Fruit fly (Drosophila melanogaster) whole organism, embryonic: Measurements from ENCODE around the gene Pat1.
A peak's percentile ranks its signal among the peaks of the same experiment; 100 is the strongest.

Experiments used
- Ada2b ChIP-seq: fragments of 200-800 bp; sonication (Bioruptor generic); IDR thresholded peaks from 2 replicates; pipeline ENCODE4 v1.3.6; 2022; ENCODE audit warnings: missing biosample characterization, missing genetic modification characterization
- Bdp1 ChIP-seq: fragments of 200-800 bp; sonication (Bioruptor generic); optimal IDR thresholded peaks from 3 replicates; lab custom pipeline; 2016; ENCODE audit warnings: missing biosample characterization, missing genetic modification characterization
- CG10209 ChIP-seq: fragments of 200-800 bp; sonication (Bioruptor generic); optimal IDR thresholded peaks from 3 replicates; lab custom pipeline; 2017; ENCODE audit warnings: missing biosample characterization, mild to moderate bottlenecking, missing genetic modification characterization, missing genetic modification reagents
- CG10321 ChIP-seq: fragments of 200-800 bp; sonication (Bioruptor generic); IDR thresholded peaks from 2 replicates; pipeline ENCODE4 v1.3.6; 2022; ENCODE audit warnings: missing biosample characterization, missing genetic modification characterization
- CG10959 ChIP-seq: fragments of 200-800 bp; sonication (Bioruptor generic); IDR thresholded peaks from 2 replicates; pipeline ENCODE4 v1.3.6; 2022; ENCODE audit warnings: missing biosample characterization, missing genetic modification characterization
- CG11456 ChIP-seq: fragments of 200-800 bp; sonication (Bioruptor generic); IDR thresholded peaks from 3 replicates; pipeline ENCODE4 v1.3.6; 2022; ENCODE audit warnings: missing biosample characterization, missing genetic modification characterization
- CG12236 ChIP-seq: fragments of 200-800 bp; sonication (Bioruptor generic); optimal IDR thresholded peaks from 2 replicates; lab custom pipeline; 2016; ENCODE audit warnings: missing biosample characterization, missing genetic modification characterization
- CG17829 ChIP-seq: fragments of 200-800 bp; optimal IDR thresholded peaks from 2 replicates; lab custom pipeline; 2019; ENCODE audit warnings: missing biosample characterization, mild to moderate bottlenecking, missing genetic modification characterization, moderate library complexity
- CG2129 ChIP-seq: fragments of 200-800 bp; sonication (Bioruptor generic); IDR thresholded peaks from 2 replicates; pipeline ENCODE4 v1.3.6; 2022; ENCODE audit warnings: missing biosample characterization, missing genetic modification characterization; ENCODE audit not compliant: partially characterized antibody
- CG31224 ChIP-seq: fragments of 200-800 bp; sonication (Bioruptor generic); IDR thresholded peaks from 2 replicates; pipeline ENCODE4 v1.3.6; 2022; ENCODE audit warnings: missing biosample characterization, missing genetic modification characterization
- CG32767 ChIP-seq: fragments of 200-800 bp; sonication (Bioruptor generic); IDR thresholded peaks from 2 replicates; pipeline ENCODE4 v1.3.6; 2022; ENCODE audit warnings: missing biosample characterization, missing genetic modification characterization
- CG3995 ChIP-seq: fragments of 200-800 bp; sonication (Bioruptor generic); optimal IDR thresholded peaks from 3 replicates; lab custom pipeline; 2016; ENCODE audit warnings: missing biosample characterization, missing genetic modification characterization
- CG6272 ChIP-seq: fragments of 200-800 bp; sonication (Bioruptor generic); IDR thresholded peaks from 2 replicates; pipeline ENCODE4 v1.3.6; 2022; ENCODE audit warnings: missing biosample characterization, missing genetic modification characterization
- CG6813 ChIP-seq: fragments of 200-800 bp; sonication (Bioruptor generic); optimal IDR thresholded peaks from 2 replicates; lab custom pipeline; 2017; ENCODE audit warnings: missing biosample characterization, missing genetic modification characterization, mild to moderate bottlenecking, moderate library complexity, missing genetic modification reagents
- CG7556 ChIP-seq: fragments of 200-800 bp; sonication (Bioruptor generic); optimal IDR thresholded peaks from 2 replicates; lab custom pipeline; 2017; ENCODE audit warnings: missing biosample characterization, mild to moderate bottlenecking, missing genetic modification characterization
- CG8944 ChIP-seq: fragments of 200-800 bp; sonication (Bioruptor generic); optimal IDR thresholded peaks from 3 replicates; lab custom pipeline; 2016; ENCODE audit warnings: missing biosample characterization, missing genetic modification characterization
- Camta ChIP-seq: fragments of 200-800 bp; sonication (Bioruptor generic); optimal IDR thresholded peaks from 2 replicates; lab custom pipeline; 2016; ENCODE audit warnings: missing biosample characterization, missing genetic modification characterization
- D ChIP-seq, 2 experiments: fragments of 200-800 bp in 1 of 2; fragments of >200 bp in 1 of 2; sonication (Bioruptor generic) in 1 of 2; optimal IDR thresholded peaks; 2 replicates in 1 of 2; 3 replicates in 1 of 2; lab custom pipeline; 2017; ENCODE audit warnings: mild to moderate bottlenecking in 1 of 2, missing biosample characterization in 1 of 2, missing genetic modification characterization in 1 of 2, missing genetic modification reagents in 1 of 2
- Drgx ChIP-seq: fragments of 200-800 bp; sonication (Bioruptor generic); IDR thresholded peaks from 2 replicates; pipeline ENCODE4 v1.3.6; 2022; ENCODE audit warnings: missing biosample characterization, missing genetic modification characterization
- HHEX ChIP-seq: fragments of 200-800 bp; sonication (Bioruptor generic); optimal IDR thresholded peaks from 3 replicates; lab custom pipeline; 2017; ENCODE audit warnings: missing biosample characterization, mild to moderate bottlenecking, missing genetic modification characterization, missing genetic modification reagents
- Hr51 ChIP-seq, 2 experiments: fragments of 200-800 bp; sonication (Bioruptor generic); optimal IDR thresholded peaks; 2 replicates in 1 of 2; 3 replicates in 1 of 2; lab custom pipeline; 2016 to 2018; ENCODE audit warnings: missing biosample characterization in 2 of 2, missing genetic modification characterization in 2 of 2, mild to moderate bottlenecking in 1 of 2, moderate library complexity in 1 of 2
- Mes4 ChIP-seq: fragments of 200-800 bp; sonication (Bioruptor generic); optimal IDR thresholded peaks from 2 replicates; lab custom pipeline; 2016; ENCODE audit warnings: missing biosample characterization, missing genetic modification characterization
- Rx ChIP-seq: fragments of 200-800 bp; sonication (Bioruptor generic); IDR thresholded peaks from 2 replicates; pipeline ENCODE4 v1.3.6; 2022; ENCODE audit warnings: missing biosample characterization, missing genetic modification characterization
- Six4 ChIP-seq: fragments of 200-800 bp; sonication (Bioruptor generic); optimal IDR thresholded peaks from 2 replicates; lab custom pipeline; 2016; ENCODE audit warnings: missing biosample characterization, missing genetic modification characterization
- ase ChIP-seq: fragments of 200-800 bp; sonication (Bioruptor generic); IDR thresholded peaks from 3 replicates; pipeline ENCODE4 v1.3.6; 2022; ENCODE audit warnings: missing biosample characterization, missing genetic modification characterization
- ash1 ChIP-seq: fragments of 200-800 bp; sonication (Bioruptor generic); optimal IDR thresholded peaks from 2 replicates; lab custom pipeline; 2018; ENCODE audit warnings: missing biosample characterization, mild to moderate bottlenecking, missing genetic modification characterization
- bcd ChIP-seq: fragments of 200-800 bp; sonication (Bioruptor generic); optimal IDR thresholded peaks from 2 replicates; lab custom pipeline; 2017; ENCODE audit warnings: missing biosample characterization, mild to moderate bottlenecking, missing genetic modification characterization
- cad ChIP-seq: fragments of >200 bp; optimal IDR thresholded peaks from 2 replicates; lab custom pipeline; 2017; ENCODE audit warnings: missing biosample characterization, missing genetic modification characterization
- cato ChIP-seq: fragments of 200-800 bp; sonication (Bioruptor generic); optimal IDR thresholded peaks from 2 replicates; lab custom pipeline; 2016; ENCODE audit warnings: missing biosample characterization, missing genetic modification characterization, borderline replicate concordance
- chn ChIP-seq: fragments of 200-800 bp; sonication (Bioruptor generic); optimal IDR thresholded peaks from 2 replicates; lab custom pipeline; 2016; ENCODE audit warnings: missing biosample characterization, missing genetic modification characterization
- crp ChIP-seq, 2 experiments: fragments of 200-800 bp; sonication (Bioruptor generic); optimal IDR thresholded peaks; 2 replicates in 1 of 2; 3 replicates in 1 of 2; lab custom pipeline; 2017; ENCODE audit warnings: missing biosample characterization in 2 of 2, missing genetic modification characterization in 2 of 2, mild to moderate bottlenecking in 1 of 2, moderate library complexity in 1 of 2
- cwo ChIP-seq: fragments of 200-800 bp; sonication (Bioruptor generic); optimal IDR thresholded peaks from 3 replicates; lab custom pipeline; 2017; ENCODE audit warnings: missing biosample characterization, missing genetic modification characterization, mild to moderate bottlenecking, moderate library complexity, missing genetic modification reagents
- dysf ChIP-seq: fragments of 200-800 bp; sonication (Bioruptor generic); IDR thresholded peaks from 3 replicates; pipeline ENCODE4 v1.3.6; 2022; ENCODE audit warnings: missing biosample characterization, missing genetic modification characterization
- esg ChIP-seq: fragments of 200-800 bp; sonication (Bioruptor generic); conservative IDR thresholded peaks from 2 replicates; pipeline ENCODE4 v1.3.6; 2022; ENCODE audit warnings: missing biosample characterization, missing genetic modification characterization
- gem ChIP-seq: fragments of 200-800 bp; sonication (Bioruptor generic); optimal IDR thresholded peaks from 2 replicates; lab custom pipeline; 2019; ENCODE audit warnings: missing biosample characterization, mild to moderate bottlenecking, missing genetic modification characterization, moderate library complexity
- lov ChIP-seq, 2 experiments: fragments of 200-800 bp in 1 of 2; fragments of >200 bp in 1 of 2; sonication (Bioruptor generic) in 1 of 2; IDR thresholded peaks in 1 of 2; optimal IDR thresholded peaks in 1 of 2; 2 replicates in 1 of 2; 3 replicates in 1 of 2; pipeline versions ENCODE4 v1.3.6 to Lab custom; 2017 to 2022; ENCODE audit warnings: missing biosample characterization in 1 of 2, missing genetic modification characterization in 1 of 2
- nerfin-2 ChIP-seq: fragments of 200-800 bp; sonication (Bioruptor generic); IDR thresholded peaks from 2 replicates; pipeline ENCODE4 v1.3.6; 2022; ENCODE audit warnings: missing biosample characterization, missing genetic modification characterization; ENCODE audit not compliant: partially characterized antibody
- nom ChIP-seq: fragments of 200-800 bp; sonication (Bioruptor generic); optimal IDR thresholded peaks from 2 replicates; lab custom pipeline; 2017; ENCODE audit warnings: missing biosample characterization, missing genetic modification characterization, mild to moderate bottlenecking, moderate library complexity, missing genetic modification reagents
- org-1 ChIP-seq: fragments of 200-800 bp; sonication (Bioruptor generic); optimal IDR thresholded peaks from 2 replicates; lab custom pipeline; 2017; ENCODE audit warnings: missing biosample characterization, missing genetic modification characterization
- otp ChIP-seq: fragments of 200-800 bp; sonication (Bioruptor generic); IDR thresholded peaks from 3 replicates; pipeline ENCODE4, ENCODE4 v1.3.6; 2022; ENCODE audit warnings: missing biosample characterization, missing genetic modification characterization
- pb ChIP-seq: fragments of 200-800 bp; sonication (Bioruptor generic); optimal IDR thresholded peaks from 3 replicates; lab custom pipeline; 2016; ENCODE audit warnings: missing biosample characterization, missing genetic modification characterization
- psq ChIP-seq: fragments of 200-800 bp; sonication (Bioruptor generic); optimal IDR thresholded peaks from 2 replicates; lab custom pipeline; 2017; ENCODE audit warnings: missing biosample characterization, missing genetic modification characterization
- seq ChIP-seq: fragments of 200-800 bp; sonication (Bioruptor generic); IDR thresholded peaks from 2 replicates; pipeline ENCODE4 v1.3.6; 2022; ENCODE audit warnings: missing biosample characterization, missing genetic modification characterization
- sim ChIP-seq: fragments of 200-800 bp; sonication (Bioruptor generic); IDR thresholded peaks from 2 replicates; pipeline ENCODE4 v1.3.6; 2022; ENCODE audit warnings: missing biosample characterization, missing genetic modification characterization
- tgo ChIP-seq: fragments of 200-800 bp; sonication (Bioruptor generic); IDR thresholded peaks from 3 replicates; pipeline ENCODE4 v1.3.6; 2022; ENCODE audit warnings: missing biosample characterization, missing genetic modification characterization
- ttk ChIP-seq: fragments of 200-800 bp; sonication (Bioruptor generic); IDR thresholded peaks from 2 replicates; pipeline ENCODE4 v2.1.2; 2022; ENCODE audit warnings: missing biosample characterization, missing genetic modification characterization
- unc-4 ChIP-seq: fragments of 200-800 bp; sonication (Bioruptor generic); IDR thresholded peaks from 2 replicates; pipeline ENCODE4 v1.3.6; 2022; ENCODE audit warnings: missing biosample characterization, missing genetic modification characterization; ENCODE audit not compliant: partially characterized antibody
- wdn ChIP-seq: fragments of 200-800 bp; sonication (Bioruptor generic); IDR thresholded peaks from 2 replicates; pipeline ENCODE4 v1.3.6; 2022; ENCODE audit warnings: missing biosample characterization, missing genetic modification characterization
- zfh1 ChIP-seq: fragments of 200-800 bp; sonication (Bioruptor generic); IDR thresholded peaks from 3 replicates; pipeline ENCODE4 v1.3.6; 2022; ENCODE audit warnings: missing biosample characterization, missing genetic modification characterization

The Pat1 gene

dm6 chrX:6601641-6602276 is 11.2 kb downstream of the Pat1 start (continued):
- TF ChIP-seq wdn (peak; percentile 78), dysf (GFP tag; lab: Robert Waterston, UW) (peak; percentile 93), CG17829 (tag; lab: Kevin White, UChicago) (peak; percentile 95), seq (GFP tag; lab: Robert Waterston, UW) (peak; percentile 91), cad (GFP tag; lab: Kevin White, UChicago) (no peak), CG7556 (GFP tag; lab: Kevin White, UChicago) (peak; percentile 97), Drgx (GFP tag; lab: Robert Waterston, UW) (peak; percentile 86), CG12236 (GFP tag; lab: Kevin White, UChicago) (peak; percentile 66), bcd (GFP tag; lab: Kevin White, UChicago) (peak; percentile 93), CG11456 (GFP tag; lab: Robert Waterston, UW) (peak; percentile 86), CG6813 (GFP tag; lab: Kevin White, UChicago) (peak; percentile 94), CG10959 (GFP tag; lab: Robert Waterston, UW) (peak; percentile 78), tgo (GFP tag; lab: Robert Waterston, UW) (peak; percentile 91), gem (peak; percentile 95), sim (GFP tag; lab: Robert Waterston, UW) (peak; percentile 84), ttk (GFP tag; lab: Robert Waterston, UW) (peak; percentile 86), zfh1 (GFP tag; lab: Robert Waterston, UW) (peak; percentile 88), lov (optimal IDR thresholded peaks at IDR 0.05; lab: Kevin White, UChicago) (no peak), lov (GFP tag; IDR thresholded peaks at IDR 0.05; lab: Robert Waterston, UW) (peak; percentile 85; the same call in 2 of the 3 replicates), CG2129 (GFP tag; lab: Robert Waterston, UW) (no peak), Mes4 (GFP tag; lab: Kevin White, UChicago) (no peak), cato (GFP tag; lab: Kevin White, UChicago) (peak; percentile 83), CG3995 (GFP tag; lab: Kevin White, UChicago) (peak; percentile 32), CG10209 (GFP tag; lab: Kevin White, UChicago) (peak; percentile 93), CG6272 (peak; percentile 82), Hr51 (GFP tag; optimal IDR thresholded peaks at IDR 0.05; lab: Kevin White, UChicago) (peak; percentile 71 to 93), pb (GFP tag; lab: Kevin White, UChicago) (peak; percentile 65), Ada2b (GFP tag; lab: Robert Waterston, UW) (peak; percentile 88), org-1 (GFP tag; lab: Kevin White, UChicago) (peak; percentile 92), nerfin-2 (GFP tag; lab: Robert Waterston, UW) (peak; percentile 15; the same call in 1 of the 2 replicates), ash1 (GFP tag; lab: Kevin White, UChicago) (peak; percentile 61), CG8944 (GFP tag; lab: Kevin White, UChicago) (peak; percentile 67), CG10321 (no peak), otp (GFP tag; lab: Robert Waterston, UW) (peak; percentile 81), psq (GFP tag; lab: Kevin White, UChicago) (peak; percentile 51), nom (peak; percentile 87), D (optimal IDR thresholded peaks at IDR 0.05; lab: Kevin White, UChicago) (no peak), D (GFP tag; optimal IDR thresholded peaks at IDR 0.05; lab: Kevin White, UChicago) (peak; percentile 94), cwo (peak; percentile 93), CG32767 (peak; percentile 89), chn (GFP tag; lab: Kevin White, UChicago) (peak; percentile 83), HHEX (GFP tag; lab: Kevin White, UChicago) (peak; percentile 93), esg (GFP tag; lab: Robert Waterston, UW) (peak; percentile 90), CG31224 (GFP tag; lab: Robert Waterston, UW) (peak; percentile 44), ase (GFP tag; lab: Robert Waterston, UW) (peak; percentile 82), unc-4 (GFP tag; lab: Robert Waterston, UW) (no peak), crp (GFP tag; optimal IDR thresholded peaks at IDR 0.05; lab: Kevin White, UChicago) (peak in 1 of 2 experiments; percentile 46), Bdp1 (GFP tag; lab: Kevin White, UChicago) (peak; percentile 71), Camta (GFP tag; lab: Kevin White, UChicago) (peak; percentile 89), Rx (peak; percentile 77), Six4 (GFP tag; lab: Kevin White, UChicago) (peak; percentile 92)
